Worm (Caenorhabditis elegans): ENCODE measurements around the gene ppfr-4.

ppfr-4 gene

ce11 chrIII:2596984-2597454 is 22.7 kb upstream of the ppfr-4 start, which contains the start of gene apb-1:
apb-1 (minus strand) TSS chrIII:2597034.
- TF ChIP-seq hlh-30 (tag; optimal IDR thresholded peaks at IDR 0.05; ENCODE audit: insufficient read depth), result peak; percentile 79
- peak; percentile 90 for TF ChIP-seq F37D6.2 (tag; optimal IDR thresholded peaks at IDR 0.05)
- TF ChIP-seq mes-2 (tag; optimal IDR thresholded peaks at IDR 0.05; ENCODE audit: poor library complexity, severe bottlenecking), result no peak
- TF ChIP-seq zip-11 (GFP tag; IDR thresholded peaks at IDR 0.05), result no peak
- TF ChIP-seq zag-1 (tag; optimal IDR thresholded peaks at IDR 0.05), result no peak
- TF ChIP-seq cey-2 (tag; optimal IDR thresholded peaks at IDR 0.05; ENCODE audit: borderline replicate concordance, insufficient read depth), result no peak
- TF ChIP-seq aha-1 (tag), result peak; percentile 44
- no peak for TF ChIP-seq F44E2.7 (GFP tag; IDR thresholded peaks at IDR 0.05)
- peak; percentile 88 for TF ChIP-seq nhr-102 (tag; optimal IDR thresholded peaks at IDR 0.05)
- peak; percentile 28 for TF ChIP-seq zip-2 (tag; optimal IDR thresholded peaks at IDR 0.05)
- no peak for TF ChIP-seq nhr-111 (GFP tag; optimal IDR thresholded peaks at IDR 0.05)
- TF ChIP-seq lin-39 (tag; optimal IDR thresholded peaks at IDR 0.05), result no peak
- TF ChIP-seq lim-7 (GFP tag; IDR thresholded peaks at IDR 0.05), result no peak
- TF ChIP-seq saeg-2 (GFP tag; IDR thresholded peaks at IDR 0.05), result 0 out of 2 replicates have a peak, but pooled peaks have one; percentile 57
- TF ChIP-seq unc-130 (GFP tag; optimal IDR thresholded peaks at IDR 0.05), result peak; percentile 44
- no peak for TF ChIP-seq ceh-82 (tag; optimal IDR thresholded peaks at IDR 0.05)
- peak; percentile 69 for TF ChIP-seq madf-9 (GFP tag; conservative IDR thresholded peaks at IDR 0.05)
- TF ChIP-seq F10B5.3 (tag; optimal IDR thresholded peaks at IDR 0.05), result peak; percentile 80
- TF ChIP-seq T20F7.1 (GFP tag; optimal IDR thresholded peaks at IDR 0.05), result peak; percentile 78
- no peak for TF ChIP-seq nhr-10 (tag; optimal IDR thresholded peaks at IDR 0.05)
- TF ChIP-seq daf-19 (GFP tag; conservative IDR thresholded peaks at IDR 0.05), result no peak
- no peak for TF ChIP-seq ceh-62 (tag; optimal IDR thresholded peaks at IDR 0.05)
- TF ChIP-seq nhr-48 (tag; optimal IDR thresholded peaks at IDR 0.05), result peak; percentile 57
- TF ChIP-seq mdt-29 (GFP tag; IDR thresholded peaks at IDR 0.05), result no peak
- no peak for TF ChIP-seq egl-27 (tag; optimal IDR thresholded peaks at IDR 0.05)
- no peak for TF ChIP-seq mxl-3 (GFP tag; optimal IDR thresholded peaks at IDR 0.05)
- TF ChIP-seq nhr-237 (tag; optimal IDR thresholded peaks at IDR 0.05), result no peak
- TF ChIP-seq madf-5 (GFP tag; IDR thresholded peaks at IDR 0.05), result no peak
- no peak for TF ChIP-seq R02D3.7 (tag; optimal IDR thresholded peaks at IDR 0.05)
- peak; percentile 88 for TF ChIP-seq dpl-1 (GFP tag; optimal IDR thresholded peaks at IDR 0.05)
- no peak for TF ChIP-seq Y105C5A.15 (GFP tag; IDR thresholded peaks at IDR 0.05)
- peak in 1 of 2 experiments; percentile 59 for TF ChIP-seq hif-1 (tag; optimal IDR thresholded peaks at IDR 0.05)
- peak; percentile 95 for TF ChIP-seq ctbp-1 (GFP tag; IDR thresholded peaks at IDR 0.05)
- peak; percentile 47 for TF ChIP-seq ceh-32 (tag; optimal IDR thresholded peaks at IDR 0.05; ENCODE audit: poor library complexity)
- no peak for TF ChIP-seq ZK546.5 (tag; optimal IDR thresholded peaks at IDR 0.05)
- no peak for TF ChIP-seq ZK337.2 (GFP tag; IDR thresholded peaks at IDR 0.05)
- no peak for TF ChIP-seq nhr-76 (tag; optimal IDR thresholded peaks at IDR 0.05)
- peak; percentile 40 for TF ChIP-seq ceh-28 (tag; optimal IDR thresholded peaks at IDR 0.05)
- no peak for TF ChIP-seq lir-3 (tag; optimal IDR thresholded peaks at IDR 0.05)
- peak; percentile 95 for TF ChIP-seq mep-1 (tag; optimal IDR thresholded peaks at IDR 0.05)
- peak; percentile 65 for TF ChIP-seq lin-13 (GFP tag; optimal IDR thresholded peaks at IDR 0.05)
- peak; percentile 38; the same call in 1 of the 2 replicates for TF ChIP-seq Y48G9A.11 (GFP tag; IDR thresholded peaks at IDR 0.05)
- peak; percentile 57 for TF ChIP-seq set-16 (GFP tag; IDR thresholded peaks at IDR 0.05)
- no peak for TF ChIP-seq skn-1 (tag; optimal IDR thresholded peaks at IDR 0.05)
- no peak for TF ChIP-seq attf-4 (tag; optimal IDR thresholded peaks at IDR 0.05)
- TF ChIP-seq lin-38 (GFP tag; IDR thresholded peaks at IDR 0.05), result peak; percentile 92
- TF ChIP-seq ztf-11 (tag; optimal IDR thresholded peaks at IDR 0.05), result no peak
- TF ChIP-seq mdl-1 (tag; optimal IDR thresholded peaks at IDR 0.05), result peak in 1 of 2 experiments; percentile 29
- peak; percentile 84 for TF ChIP-seq ces-1 (GFP tag; optimal IDR thresholded peaks at IDR 0.05)
- TF ChIP-seq nhr-11 (tag; optimal IDR thresholded peaks at IDR 0.05), result peak; percentile 79
- no peak for TF ChIP-seq lin-15B (tag; optimal IDR thresholded peaks at IDR 0.05)
- TF ChIP-seq spr-1 (tag; optimal IDR thresholded peaks at IDR 0.05), result peak; percentile 90

All from whole organism, L4 larva.